Worm (Caenorhabditis elegans) whole organism, young adult: ENCODE results near the gene ced-13.

Source experiments
- B0035.1 ChIP-seq: sonication (generic microtip); optimal IDR thresholded peaks from 2 replicates; lab custom pipeline; 2016; ENCODE audit warnings: missing genetic modification characterization, mild to moderate bottlenecking, missing compliant biosample characterization, missing genotype, missing genetic modification reagents
- F22D6.2 ChIP-seq: sonication (generic microtip); optimal IDR thresholded peaks from 2 replicates; lab custom pipeline; 2016; ENCODE audit warnings: mild to moderate bottlenecking, missing genetic modification characterization, missing compliant biosample characterization
- gei-17 ChIP-seq: fragments of 200-800 bp; sonication (Bioruptor generic); optimal IDR thresholded peaks from 2 replicates; lab custom pipeline; 2018; ENCODE audit warnings: mild to moderate bottlenecking, missing genetic modification characterization, missing compliant biosample characterization
- him-1 ChIP-seq: sonication (generic microtip); optimal IDR thresholded peaks from 2 replicates; lab custom pipeline; 2016; ENCODE audit warnings: missing genotype, missing genetic modification reagents, missing genetic modification characterization, missing compliant biosample characterization
- lin-54 ChIP-seq: fragments of 200-800 bp; sonication (Bioruptor generic); optimal IDR thresholded peaks from 2 replicates; lab custom pipeline; 2018; ENCODE audit warnings: mild to moderate bottlenecking, missing genetic modification characterization, missing compliant biosample characterization
- lir-1 ChIP-seq: fragments of 200-800 bp; sonication (Bioruptor generic); conservative IDR thresholded peaks from 2 replicates; pipeline ENCODE4 v1.3.6; 2022; ENCODE audit warnings: missing genetic modification reagents, missing genetic modification characterization, missing compliant biosample characterization
- mes-4 ChIP-seq: sonication (generic microtip); optimal IDR thresholded peaks from 2 replicates; lab custom pipeline; 2016; ENCODE audit warnings: missing genotype, missing genetic modification characterization, missing compliant biosample characterization
- nfya-1 ChIP-seq: sonication (generic microtip); optimal IDR thresholded peaks from 2 replicates; lab custom pipeline; 2017; ENCODE audit warnings: antibody characterized with exemption, missing compliant biosample characterization, missing genetic modification characterization, borderline replicate concordance; ENCODE audit not compliant: insufficient read depth
- nhr-120 ChIP-seq: fragments of 200-800 bp; sonication (Bioruptor generic); IDR thresholded peaks from 2 replicates; pipeline ENCODE4 v1.3.6; 2022; ENCODE audit warnings: missing genetic modification characterization, missing compliant biosample characterization
- nhr-179 ChIP-seq: sonication (generic microtip); optimal IDR thresholded peaks from 2 replicates; lab custom pipeline; 2016; ENCODE audit warnings: mild to moderate bottlenecking, missing genetic modification characterization, missing compliant biosample characterization
- unc-130 ChIP-seq: sonication (generic microtip); optimal IDR thresholded peaks from 2 replicates; lab custom pipeline; 2016; ENCODE audit warnings: missing genetic modification reagents, missing genetic modification characterization, missing compliant biosample characterization

- TF ChIP-seq nfya-1 (tag; lab: Kevin White, UChicago), result no peak
- TF ChIP-seq unc-130 (GFP tag; lab: Kevin White, UChicago), result no peak
- TF ChIP-seq nhr-120 (GFP tag; lab: Robert Waterston, UW), result no peak
- no peak for TF ChIP-seq nhr-179
- TF ChIP-seq lin-54, result no peak
- TF ChIP-seq gei-17 (GFP tag; lab: Kevin White, UChicago), result no peak
- TF ChIP-seq mes-4 (tag; lab: Kevin White, UChicago), result no peak
- TF ChIP-seq F22D6.2 (tag; lab: Kevin White, UChicago), result no peak
- no peak for TF ChIP-seq B0035.1 (tag; lab: Kevin White, UChicago)
- no peak for TF ChIP-seq him-1 (tag; lab: Kevin White, UChicago)
- TF ChIP-seq lir-1 (GFP tag; lab: Robert Waterston, UW), result no peak
Observed at ce11 chrX:8273496-8273895, 26.0 kb downstream of the ced-13 start.
